Fruit fly (Drosophila melanogaster) S2 (cell line): Measurements from ENCODE around the gene CG17145.

Source experiments
- CG8478 ChIP-seq: fragments of >200 bp; optimal IDR thresholded peaks from 2 replicates; lab custom pipeline; 2018
- CTCF ChIP-seq, 2 experiments: fragments of >200 bp; optimal IDR thresholded peaks; 2 replicates each; lab custom pipeline; 2018

DNA sequence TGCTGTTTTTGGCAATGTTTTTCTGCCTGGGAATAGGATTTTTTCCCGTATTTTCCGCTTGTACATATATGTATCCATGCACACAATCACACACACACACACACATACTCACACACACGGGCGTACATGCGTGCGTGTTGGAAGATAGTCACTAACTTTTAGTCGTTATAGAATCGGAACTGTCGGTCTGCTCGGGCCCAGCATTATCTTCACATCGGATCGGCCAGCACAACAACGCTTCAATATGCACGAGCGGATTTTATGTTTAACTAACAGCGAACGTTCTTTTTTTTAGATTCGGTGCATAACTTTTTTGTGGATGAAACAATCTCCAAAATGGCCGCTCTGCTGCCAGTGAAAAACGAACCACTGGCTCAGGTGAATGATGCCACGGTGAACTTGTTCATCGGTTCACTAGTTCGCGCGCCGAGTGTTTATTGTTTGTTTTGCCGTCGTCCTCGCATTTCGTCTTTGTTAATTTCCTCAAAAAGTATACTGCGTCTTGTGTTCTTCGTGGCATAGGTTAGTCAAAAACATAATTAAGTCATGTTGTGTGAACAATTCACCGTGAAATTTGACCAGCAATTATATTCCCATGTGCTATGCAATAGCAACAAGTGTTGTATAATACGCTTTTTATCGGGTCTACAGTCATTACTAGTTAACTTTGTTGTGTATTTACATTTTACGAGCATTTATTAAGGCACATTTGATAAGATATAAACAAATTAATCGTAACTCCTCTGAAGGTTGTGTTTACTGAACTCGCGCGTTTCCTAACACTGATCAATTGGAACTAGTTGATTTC is 19.8 kb downstream of the CG17145 start, which contains the start of the genes CG6951 and CG17233:
- TF ChIP-seq CG8478, result no peak
- TF ChIP-seq CTCF (optimal IDR thresholded peaks at IDR 0.05; lab: Kevin White, UChicago), result no peak
